Worm (Caenorhabditis elegans) whole organism, L1 larva: Measurements from ENCODE around the gene T04G9.6.

Experiments used
- C04F5.9 ChIP-seq: sonication (generic microtip); optimal IDR thresholded peaks from 2 replicates; lab custom pipeline; 2016; ENCODE audit warnings: missing genetic modification characterization, missing compliant biosample characterization
- C34B4.2 ChIP-seq: sonication (generic microtip); optimal IDR thresholded peaks from 2 replicates; lab custom pipeline; 2017; ENCODE audit warnings: mild to moderate bottlenecking, missing genetic modification characterization, missing compliant biosample characterization
- Y116A8C.19 ChIP-seq: sonication (generic microtip); optimal IDR thresholded peaks from 2 replicates; lab custom pipeline; 2016; ENCODE audit warnings: missing compliant biosample characterization, missing genetic modification characterization, borderline replicate concordance
- aha-1 ChIP-seq: fragments of 150-350 bp; optimal IDR thresholded peaks from 2 replicates; lab custom pipeline; 2014; ENCODE audit warnings: missing biosample characterization, missing genetic modification characterization
- blmp-1 ChIP-seq: fragments of 150-350 bp; optimal IDR thresholded peaks from 2 replicates; lab custom pipeline; 2014; ENCODE audit warnings: missing biosample characterization, missing genetic modification characterization
- ceh-8 ChIP-seq: fragments of 200-800 bp; sonication (Bioruptor generic); optimal IDR thresholded peaks from 2 replicates; lab custom pipeline; 2018; ENCODE audit warnings: mild to moderate bottlenecking, missing genetic modification characterization, moderate library complexity, missing compliant biosample characterization
- ceh-82 ChIP-seq, 3 experiments: fragments of 150-350 bp in 1 of 3; sonication (generic microtip) in 2 of 3; optimal IDR thresholded peaks; 2 replicates each; lab custom pipeline; 2014 to 2017; ENCODE audit warnings: missing biosample characterization in 3 of 3, missing genetic modification characterization in 3 of 3
- ceh-90 ChIP-seq: sonication (generic microtip); optimal IDR thresholded peaks from 2 replicates; lab custom pipeline; 2016; ENCODE audit warnings: missing genetic modification characterization, missing compliant biosample characterization
- ces-1 ChIP-seq: fragments of 150-350 bp; optimal IDR thresholded peaks from 2 replicates; lab custom pipeline; 2014; ENCODE audit warnings: missing biosample characterization, missing genetic modification reagents, missing genetic modification characterization
- efl-1 ChIP-seq, 4 experiments: fragments of 150-350 bp; optimal IDR thresholded peaks in 3 of 4; peaks in 1 of 4; 1 replicate in 1 of 4; 2 replicates in 3 of 4; lab custom pipeline; 2014; ENCODE audit warnings: missing biosample characterization in 2 of 4, missing genetic modification characterization in 2 of 4, missing genetic modification reagents in 2 of 4
- egl-13 ChIP-seq: sonication (generic microtip); optimal IDR thresholded peaks from 2 replicates; lab custom pipeline; 2016; ENCODE audit warnings: missing genotype, missing genetic modification reagents, missing genetic modification characterization, missing compliant biosample characterization
- egl-27 ChIP-seq, 2 experiments: fragments of 150-350 bp in 1 of 2; sonication (generic microtip); optimal IDR thresholded peaks; 3 replicates each; lab custom pipeline; 2017 to 2018; ENCODE audit warnings: missing biosample characterization in 2 of 2, missing genetic modification characterization in 2 of 2, missing genetic modification reagents in 2 of 2
- elt-3 ChIP-seq, 6 experiments: fragments of 150-350 bp in 1 of 6; sonication (generic microtip); optimal IDR thresholded peaks; 2 replicates each; lab custom pipeline; 2017 to 2018; ENCODE audit warnings: missing biosample characterization in 6 of 6, missing genetic modification characterization in 6 of 6, inconsistent platforms in 1 of 6
- fkh-8 ChIP-seq: sonication (generic microtip); optimal IDR thresholded peaks from 2 replicates; lab custom pipeline; 2016; ENCODE audit warnings: mild to moderate bottlenecking, missing genetic modification characterization, missing compliant biosample characterization
- fos-1 ChIP-seq: fragments of 150-350 bp; optimal IDR thresholded peaks from 2 replicates; lab custom pipeline; 2014; ENCODE audit warnings: missing biosample characterization, missing genetic modification characterization
- hlh-17 ChIP-seq: fragments of 200-800 bp; sonication (Bioruptor generic); optimal IDR thresholded peaks from 2 replicates; lab custom pipeline; 2018; ENCODE audit warnings: missing genetic modification characterization, mild to moderate bottlenecking, missing compliant biosample characterization, moderate library complexity, borderline replicate concordance
- hpl-2 ChIP-seq: fragments of 150-350 bp; optimal IDR thresholded peaks from 2 replicates; lab custom pipeline; 2014; ENCODE audit warnings: missing biosample characterization, missing genetic modification reagents, missing genetic modification characterization
- irx-1 ChIP-seq: sonication (generic microtip); optimal IDR thresholded peaks from 2 replicates; lab custom pipeline; 2016; ENCODE audit warnings: missing genetic modification characterization, missing compliant biosample characterization
- jun-1 ChIP-seq: fragments of 150-350 bp; optimal IDR thresholded peaks from 2 replicates; lab custom pipeline; 2014; ENCODE audit warnings: missing biosample characterization, missing genetic modification reagents, missing genetic modification characterization
- lin-35 ChIP-seq, 2 experiments: fragments of 150-350 bp; optimal IDR thresholded peaks; 2 replicates each; lab custom pipeline; 2014; ENCODE audit warnings: missing biosample characterization in 2 of 2, missing genetic modification characterization in 2 of 2, missing genetic modification reagents in 2 of 2
- lir-3 ChIP-seq: sonication (generic microtip); optimal IDR thresholded peaks from 2 replicates; lab custom pipeline; 2016; ENCODE audit warnings: mild to moderate bottlenecking, missing genetic modification characterization, moderate library complexity, missing compliant biosample characterization; ENCODE audit not compliant: poor library complexity
- mep-1 ChIP-seq: fragments of 150-350 bp; optimal IDR thresholded peaks from 2 replicates; lab custom pipeline; 2014; ENCODE audit warnings: missing biosample characterization, missing genetic modification characterization
- nhr-11 ChIP-seq: fragments of 150-350 bp; optimal IDR thresholded peaks from 2 replicates; lab custom pipeline; 2014; ENCODE audit warnings: missing biosample characterization, missing genetic modification characterization
- nhr-20 ChIP-seq: sonication (generic microtip); optimal IDR thresholded peaks from 2 replicates; lab custom pipeline; 2016; ENCODE audit warnings: mild to moderate bottlenecking, missing genetic modification characterization, missing compliant biosample characterization
- nhr-237 ChIP-seq: fragments of 150-350 bp; optimal IDR thresholded peaks from 2 replicates; lab custom pipeline; 2014; ENCODE audit warnings: missing biosample characterization, missing genetic modification characterization
- nhr-28 ChIP-seq: fragments of 150-350 bp; optimal IDR thresholded peaks from 2 replicates; lab custom pipeline; 2014; ENCODE audit warnings: missing biosample characterization, missing genetic modification characterization
- nhr-76 ChIP-seq: sonication (generic microtip); optimal IDR thresholded peaks from 2 replicates; lab custom pipeline; 2017; ENCODE audit warnings: missing biosample characterization, missing genetic modification characterization
- nhr-77 ChIP-seq: fragments of 150-350 bp; optimal IDR thresholded peaks from 2 replicates; lab custom pipeline; 2014; ENCODE audit warnings: missing biosample characterization, missing genetic modification characterization
- nhr-85 ChIP-seq: sonication (generic microtip); peaks from one replicate; lab custom pipeline; 2016; ENCODE audit warnings: missing genetic modification characterization, inconsistent platforms, missing compliant biosample characterization
- nhr-90 ChIP-seq: sonication (generic microtip); optimal IDR thresholded peaks from 2 replicates; lab custom pipeline; 2016; ENCODE audit warnings: mild to moderate bottlenecking, missing genetic modification characterization, missing compliant biosample characterization; ENCODE audit not compliant: poor library complexity
- pag-3 ChIP-seq: sonication (generic microtip); optimal IDR thresholded peaks from 2 replicates; lab custom pipeline; 2017; ENCODE audit warnings: missing genetic modification characterization, mild to moderate bottlenecking, missing compliant biosample characterization, antibody characterized with exemption, borderline replicate concordance; ENCODE audit not compliant: insufficient read depth
- pqm-1 ChIP-seq: sonication (generic microtip); optimal IDR thresholded peaks from 3 replicates; lab custom pipeline; 2017; ENCODE audit warnings: missing biosample characterization, missing genetic modification characterization
- rnt-1 ChIP-seq: sonication (generic microtip); optimal IDR thresholded peaks from 2 replicates; lab custom pipeline; 2016; ENCODE audit warnings: mild to moderate bottlenecking, missing genetic modification characterization, moderate library complexity, missing compliant biosample characterization
- skn-1 ChIP-seq: fragments of 150-350 bp; optimal IDR thresholded peaks from 2 replicates; lab custom pipeline; 2014; ENCODE audit warnings: missing biosample characterization, missing genetic modification characterization
- snu-23 ChIP-seq: sonication (generic microtip); optimal IDR thresholded peaks from 2 replicates; lab custom pipeline; 2016; ENCODE audit warnings: missing genetic modification characterization, missing compliant biosample characterization
- sup-37 ChIP-seq: fragments of 200-800 bp; sonication (Bioruptor generic); optimal IDR thresholded peaks from 2 replicates; lab custom pipeline; 2018; ENCODE audit warnings: mild to moderate bottlenecking, missing genetic modification characterization, missing compliant biosample characterization
- swsn-7 ChIP-seq: sonication (generic microtip); optimal IDR thresholded peaks from 2 replicates; lab custom pipeline; 2016; ENCODE audit warnings: missing genetic modification characterization, missing compliant biosample characterization
- tlp-1 ChIP-seq: fragments of 150-350 bp; optimal IDR thresholded peaks from 2 replicates; lab custom pipeline; 2014; ENCODE audit warnings: missing biosample characterization, missing genetic modification characterization
- unc-30 ChIP-seq: sonication (generic microtip); optimal IDR thresholded peaks from 2 replicates; lab custom pipeline; 2017; ENCODE audit warnings: missing biosample characterization, missing genetic modification characterization
- unc-62 ChIP-seq: fragments of 150-350 bp; optimal IDR thresholded peaks from 2 replicates; lab custom pipeline; 2014; ENCODE audit warnings: missing biosample characterization, missing genetic modification reagents, missing genetic modification characterization
- unc-86 ChIP-seq: sonication (generic microtip); optimal IDR thresholded peaks from 2 replicates; lab custom pipeline; 2016; ENCODE audit warnings: missing genetic modification characterization, missing compliant biosample characterization
- vab-15 ChIP-seq: sonication (generic microtip); optimal IDR thresholded peaks from 2 replicates; lab custom pipeline; 2017; ENCODE audit warnings: missing genotype, mild to moderate bottlenecking, missing genetic modification characterization, missing compliant biosample characterization
- xbp-1 ChIP-seq: sonication (generic microtip); optimal IDR thresholded peaks from 2 replicates; lab custom pipeline; 2016; ENCODE audit warnings: missing genetic modification characterization, missing compliant biosample characterization
- zag-1 ChIP-seq: fragments of 150-350 bp; optimal IDR thresholded peaks from 2 replicates; lab custom pipeline; 2014; ENCODE audit warnings: missing biosample characterization, missing genetic modification characterization

T04G9.6 gene

DNA sequence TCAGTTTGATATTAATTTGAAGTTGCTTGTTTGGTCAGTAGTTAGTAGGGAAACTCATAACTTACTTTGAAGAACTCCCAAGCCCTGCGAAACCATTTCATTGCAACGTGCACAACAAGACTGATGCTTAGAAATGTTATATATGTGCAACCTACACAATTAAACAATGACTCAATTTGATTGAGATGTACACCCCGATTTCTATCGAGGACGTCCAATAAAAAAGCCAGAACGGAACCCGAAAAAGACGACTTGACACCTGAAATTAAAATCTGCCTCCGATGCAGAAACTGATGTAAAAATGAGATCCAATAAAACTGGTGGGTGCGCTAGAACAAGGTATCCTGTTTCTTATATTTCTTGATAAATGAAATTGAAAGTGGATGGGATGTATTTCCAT is at the start of gene T04G9.6:
Gene T04G9.6 (minus strand): TSS at position 101 of the 400 bp plus-strand sequence.
- TF ChIP-seq ces-1 (GFP tag; lab: Kevin White, UChicago) (no peak), blmp-1 (tag; lab: Kevin White, UChicago) (no peak), hlh-17 (no peak), nhr-11 (tag; lab: Kevin White, UChicago) (no peak), Y116A8C.19 (tag; lab: Kevin White, UChicago) (no peak), xbp-1 (tag; lab: Kevin White, UChicago) (no peak)

DNA sequence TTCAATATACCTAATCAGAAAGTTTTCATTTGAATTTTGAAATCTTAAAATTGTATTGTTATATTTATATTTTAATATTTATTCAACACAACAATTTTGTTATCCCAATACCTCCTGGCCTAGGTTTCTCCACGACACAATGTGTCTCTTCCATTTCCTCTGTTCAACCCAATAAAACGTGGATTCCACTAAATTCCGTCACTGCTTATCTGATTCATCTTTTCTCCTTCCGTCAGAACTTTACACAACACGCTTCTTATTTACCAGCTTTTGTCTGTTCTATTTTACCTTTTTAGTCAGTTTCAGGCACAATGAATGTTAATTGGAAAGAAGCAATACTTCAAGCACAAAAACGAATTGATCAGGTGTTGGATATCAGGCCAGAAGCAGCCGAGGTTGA is 49.7 kb upstream of the T04G9.6 start, which contains the start of gene F39H12.1:
Gene F39H12.1 (plus strand): TSS at position 301 of the 400 bp plus-strand sequence.
- TF ChIP-seq fos-1 (tag; lab: Kevin White, UChicago), result no peak
- no peak for TF ChIP-seq efl-1 (optimal IDR thresholded peaks at IDR 0.05; lab: Kevin White, UChicago)
- peak in 1 of 2 experiments; percentile 63 for TF ChIP-seq efl-1 (GFP tag; optimal IDR thresholded peaks at IDR 0.05 in 1 of 2; lab: Kevin White, UChicago)

DNA sequence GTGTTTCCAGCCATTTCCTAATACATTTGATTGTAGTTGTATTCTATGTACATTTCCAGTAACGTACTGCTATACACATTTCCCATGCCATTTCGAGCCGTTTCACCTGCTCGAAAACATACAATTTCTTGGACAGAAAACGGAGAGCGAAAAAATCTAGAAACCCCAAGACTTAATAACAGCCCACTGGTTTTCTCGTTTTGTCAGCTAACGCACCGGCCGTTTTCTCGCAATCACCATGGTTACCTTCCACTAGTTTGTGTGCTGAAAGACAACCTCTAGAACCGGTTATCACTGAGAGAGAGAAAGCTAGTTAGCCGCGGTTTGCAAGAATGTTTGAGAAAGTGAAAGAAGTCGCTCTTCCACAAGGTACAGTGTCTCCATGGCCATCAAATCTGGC is 45.4 kb upstream of the T04G9.6 start:
- TF ChIP-seq nhr-11 (tag; lab: Kevin White, UChicago) (no peak), fkh-8 (tag; lab: Kevin White, UChicago) (peak; percentile 61)

DNA sequence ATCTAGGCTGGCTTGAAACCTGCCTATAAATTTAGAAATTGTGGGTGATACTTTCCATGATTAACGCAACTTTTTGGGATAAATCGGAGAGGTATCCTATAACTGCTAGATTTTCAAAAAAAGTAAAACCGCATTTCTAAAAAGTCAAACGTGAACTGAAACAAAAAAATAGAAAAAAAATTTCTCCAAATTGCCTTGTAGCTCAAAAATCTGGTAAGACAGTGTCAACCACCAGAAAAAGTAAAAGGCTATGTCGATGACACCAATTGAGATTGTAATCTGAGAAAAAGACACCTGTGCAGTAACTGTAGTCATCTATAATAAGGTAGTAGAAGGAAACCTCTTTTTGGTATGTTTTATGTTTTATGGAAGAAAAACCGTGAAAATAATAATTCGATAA is 43.9 kb upstream of the T04G9.6 start, which contains the start of gene wdr-54:
Gene wdr-54 (plus strand): TSS at position 301 of the 400 bp plus-strand sequence.
- no peak for TF ChIP-seq tlp-1
- no peak for TF ChIP-seq lir-3
- TF ChIP-seq nhr-237, result no peak
- no peak for TF ChIP-seq unc-86
- TF ChIP-seq swsn-7 (tag; lab: Kevin White, UChicago), result no peak
- no peak for TF ChIP-seq egl-27 (tag; optimal IDR thresholded peaks at IDR 0.05; lab: Kevin White, UChicago)
- no peak for TF ChIP-seq zag-1
- TF ChIP-seq unc-62 (GFP tag; lab: Kevin White, UChicago), result no peak
- TF ChIP-seq efl-1 (optimal IDR thresholded peaks at IDR 0.05; lab: Kevin White, UChicago), result no peak
- TF ChIP-seq efl-1 (GFP tag; optimal IDR thresholded peaks at IDR 0.05 in 1 of 2; lab: Kevin White, UChicago), result no peak

DNA sequence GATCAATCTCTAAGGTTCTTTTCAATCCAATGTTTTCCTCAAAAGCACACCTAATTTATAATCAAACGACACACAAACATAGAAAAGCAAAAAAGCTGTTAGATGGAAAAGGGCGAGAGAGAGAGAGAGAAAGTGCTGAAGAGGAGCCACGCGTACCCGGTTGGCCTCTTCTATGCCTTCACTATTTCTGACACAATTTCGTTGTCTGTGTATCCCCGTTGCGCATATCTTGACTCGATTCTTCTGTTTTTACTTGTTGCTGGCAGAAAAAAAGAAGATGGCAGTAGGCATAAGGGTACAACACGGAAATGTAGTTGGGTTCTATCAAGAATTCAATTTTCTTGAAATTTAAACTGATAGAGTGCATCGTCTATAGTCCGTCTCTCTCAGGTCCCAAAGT is 42.7 kb upstream of the T04G9.6 start:
- no peak for TF ChIP-seq hpl-2 (GFP tag; lab: Kevin White, UChicago)
- peak; percentile 7 for TF ChIP-seq jun-1
- peak; percentile 75 for TF ChIP-seq mep-1 (tag; lab: Kevin White, UChicago)
- no peak for TF ChIP-seq lir-3
- peak; percentile 40 for TF ChIP-seq nhr-11 (tag; lab: Kevin White, UChicago)
- peak; percentile 57 for TF ChIP-seq nhr-77 (tag; lab: Kevin White, UChicago)
- TF ChIP-seq ceh-82 (tag; optimal IDR thresholded peaks at IDR 0.05; lab: Kevin White, UChicago), result peak; percentile 26 to 50 (median 41)
- TF ChIP-seq pqm-1 (tag; lab: Kevin White, UChicago), result no peak
- TF ChIP-seq unc-30, result no peak
- no peak for TF ChIP-seq egl-13 (tag; lab: Kevin White, UChicago)
- TF ChIP-seq rnt-1 (tag; lab: Kevin White, UChicago), result peak; percentile 54
- no peak for TF ChIP-seq sup-37
- TF ChIP-seq nhr-28 (tag; lab: Kevin White, UChicago), result no peak
- TF ChIP-seq skn-1 (tag; lab: Kevin White, UChicago), result peak; percentile 83
- peak; percentile 67 for TF ChIP-seq nhr-20 (tag; lab: Kevin White, UChicago)
- TF ChIP-seq nhr-76 (tag; lab: Kevin White, UChicago), result no peak
- TF ChIP-seq irx-1 (tag; lab: Kevin White, UChicago), result peak; percentile 50
- TF ChIP-seq snu-23 (GFP tag; lab: Kevin White, UChicago), result peak; percentile 79
- TF ChIP-seq ceh-90 (tag; lab: Kevin White, UChicago), result no peak
- peak; percentile 42 for TF ChIP-seq nhr-85 (tag; lab: Kevin White, UChicago)
- peak; percentile 34 to 69 for TF ChIP-seq efl-1 (optimal IDR thresholded peaks at IDR 0.05; lab: Kevin White, UChicago)
- TF ChIP-seq efl-1 (GFP tag; optimal IDR thresholded peaks at IDR 0.05 in 1 of 2; lab: Kevin White, UChicago), result peak in 1 of 2 experiments; percentile 85
- TF ChIP-seq egl-27 (tag; optimal IDR thresholded peaks at IDR 0.05; lab: Kevin White, UChicago), result no peak
- TF ChIP-seq lin-35 (GFP tag; optimal IDR thresholded peaks at IDR 0.05; lab: Kevin White, UChicago), result peak; percentile 51 to 65
- TF ChIP-seq C04F5.9 (tag; lab: Kevin White, UChicago), result no peak
- TF ChIP-seq pag-3 (tag; lab: Kevin White, UChicago), result peak; percentile 82
- no peak for TF ChIP-seq C34B4.2
- TF ChIP-seq vab-15, result no peak
- no peak for TF ChIP-seq elt-3 (tag; optimal IDR thresholded peaks at IDR 0.05; lab: Kevin White, UChicago)
- TF ChIP-seq nhr-90 (tag; lab: Kevin White, UChicago), result no peak
- no peak for TF ChIP-seq tlp-1
- no peak for TF ChIP-seq aha-1 (tag; lab: Kevin White, UChicago)
- TF ChIP-seq ceh-8 (GFP tag; lab: Kevin White, UChicago), result peak; percentile 59
